Fruit fly (Drosophila melanogaster): ENCODE measurements around the gene CG11109.

Gene CG11109

dm6 chr3L:22847679-22848118, 24.3 kb upstream of the CG11109 start (continued):
- 0 out of 3 replicates have a peak, but pooled peaks have one; percentile 37 for TF ChIP-seq ken (GFP tag; IDR thresholded peaks at IDR 0.05)

- TF ChIP-seq dan (GFP tag; IDR thresholded peaks at IDR 0.05) (no peak), CG12769 (tag; optimal IDR thresholded peaks at IDR 0.05) (peak; percentile 12), CG2199 (GFP tag; IDR thresholded peaks at IDR 0.05) (0 out of 3 replicates have a peak, but pooled peaks have one; percentile 65)
Observed at dm6 chr3L:22848940-22849339, 23.1 kb upstream of the CG11109 start.

dm6 chr3L:22851172-22852128, 20.6 kb upstream of the CG11109 start:
- TF ChIP-seq corto (GFP tag; optimal IDR thresholded peaks at IDR 0.05) (peak; percentile 41), pros (GFP tag; optimal IDR thresholded peaks at IDR 0.05) (peak; percentile 33), Deaf1 (tag; optimal IDR thresholded peaks at IDR 0.05) (peak; percentile 58), NC2β (GFP tag; optimal IDR thresholded peaks at IDR 0.05) (no peak), bsh (GFP tag; optimal IDR thresholded peaks at IDR 0.05) (peak in 1 of 2 experiments; percentile 93), h (optimal IDR thresholded peaks at IDR 0.05) (no peak), pnt (GFP tag; optimal IDR thresholded peaks at IDR 0.05) (no peak), nom (GFP tag; optimal IDR thresholded peaks at IDR 0.05) (peak; percentile 98), nerfin-1 (tag; optimal IDR thresholded peaks at IDR 0.05) (peak; percentile 26), Adf1 (GFP tag; IDR thresholded peaks at IDR 0.05) (peak; percentile 77), Trl (optimal IDR thresholded peaks at IDR 0.05) (peak; percentile 53 to 73), Trl (GFP tag; optimal IDR thresholded peaks at IDR 0.05) (no peak), lbe (GFP tag; optimal IDR thresholded peaks at IDR 0.05) (peak; percentile 29), sens (GFP tag) (peak; percentile 61), Doc3 (GFP tag; IDR thresholded peaks at IDR 0.05; ENCODE audit: partially characterized antibody) (0 out of 3 replicates have a peak, but pooled peaks have one; percentile 18), cg (GFP tag; optimal IDR thresholded peaks at IDR 0.05) (peak; percentile 35), onecut (GFP tag; IDR thresholded peaks at IDR 0.05) (peak; percentile 98), fd64A (GFP tag; optimal IDR thresholded peaks at IDR 0.05) (no peak), crol (GFP tag; IDR thresholded peaks at IDR 0.05) (peak; percentile 20; the same call in 1 of the 2 replicates), z (GFP tag; IDR thresholded peaks at IDR 0.05) (peak; percentile 74), chinmo (GFP tag; IDR thresholded peaks at IDR 0.05; ENCODE audit: partially characterized antibody) (0 out of 4 replicates have a peak, but pooled peaks have one; percentile 29), CG15696 (tag; optimal IDR thresholded peaks at IDR 0.05) (no peak)

dm6 chr3L:22853412-22853811, 18.6 kb upstream of the CG11109 start, which contains the start of gene CG32462:
Gene CG32462 (minus strand): TSS chr3L:22853512.
- TF ChIP-seq fd64A (GFP tag; optimal IDR thresholded peaks at IDR 0.05) (no peak), CG16813 (GFP tag; IDR thresholded peaks at IDR 0.05; ENCODE audit: partially characterized antibody) (no peak), insv (GFP tag; optimal IDR thresholded peaks at IDR 0.05) (no peak), dan (GFP tag; IDR thresholded peaks at IDR 0.05) (no peak), ftz-f1 (GFP tag; optimal IDR thresholded peaks at IDR 0.05) (no peak), CG1529 (GFP tag; optimal IDR thresholded peaks at IDR 0.05) (no peak), mam (GFP tag; optimal IDR thresholded peaks at IDR 0.05) (no peak), tio (GFP tag; optimal IDR thresholded peaks at IDR 0.05) (no peak), CG33557 (GFP tag; optimal IDR thresholded peaks at IDR 0.05) (no peak), Rx (GFP tag; IDR thresholded peaks at IDR 0.05) (no peak), gsb-n (tag; optimal IDR thresholded peaks at IDR 0.05) (no peak), tx (GFP tag; optimal IDR thresholded peaks at IDR 0.05) (no peak), CG12744 (GFP tag; optimal IDR thresholded peaks at IDR 0.05) (no peak), Ravus (GFP tag; IDR thresholded peaks at IDR 0.05) (no peak), CG6254 (GFP tag; optimal IDR thresholded peaks at IDR 0.05) (no peak)

Measured in whole organism, embryonic.